Worm (Caenorhabditis elegans): Measurements from ENCODE around the gene nhr-133.

- no peak for TF ChIP-seq aly-2 (tag; optimal IDR thresholded peaks at IDR 0.05)
- no peak for TF ChIP-seq snpc-4 (tag; optimal IDR thresholded peaks at IDR 0.05)
- TF ChIP-seq sma-9 (GFP tag; optimal IDR thresholded peaks at IDR 0.05): no peak
- TF ChIP-seq sma-9 (tag; optimal IDR thresholded peaks at IDR 0.05): no peak
These were observed 45.2 kb downstream of the nhr-133 start, which contains the start of gene srbc-19 for ce11 chrV:2166679-2167078.
